Fruit fly (Drosophila melanogaster): ENCODE measurements around the gene CG42460.
A peak's percentile ranks its signal among the peaks of the same experiment; 100 is the strongest.

The CG42460 gene

dm6 chr2L:3356193-3356645 lies 32.1 kb downstream of the CG42460 start (continued):
- TF ChIP-seq Elba2 (GFP tag; optimal IDR thresholded peaks at IDR 0.05) (no peak), Ada2b (GFP tag; IDR thresholded peaks at IDR 0.05) (peak; percentile 39; the same call in 1 of the 2 replicates), Jarid2 (GFP tag; optimal IDR thresholded peaks at IDR 0.05) (no peak), chn (GFP tag; optimal IDR thresholded peaks at IDR 0.05) (no peak), cg (GFP tag; optimal IDR thresholded peaks at IDR 0.05) (peak; percentile 19), CkIIα-i1 (GFP tag; IDR thresholded peaks at IDR 0.05) (no peak), ftz-f1 (GFP tag; optimal IDR thresholded peaks at IDR 0.05) (peak; percentile 96), CG32532 (GFP tag; IDR thresholded peaks at IDR 0.05) (peak; percentile 59), nerfin-1 (tag; optimal IDR thresholded peaks at IDR 0.05) (no peak), lov (optimal IDR thresholded peaks at IDR 0.05) (no peak), lov (GFP tag; IDR thresholded peaks at IDR 0.05) (no peak), CG2116 (GFP tag; optimal IDR thresholded peaks at IDR 0.05) (no peak), Atf-2 (GFP tag; optimal IDR thresholded peaks at IDR 0.05) (no peak), zf30C (GFP tag; optimal IDR thresholded peaks at IDR 0.05) (peak; percentile 52), CG12236 (GFP tag; optimal IDR thresholded peaks at IDR 0.05) (no peak), hkb (optimal IDR thresholded peaks at IDR 0.05) (no peak), hkb (GFP tag; IDR thresholded peaks at IDR 0.05) (no peak), insv (GFP tag; optimal IDR thresholded peaks at IDR 0.05) (no peak), mld (GFP tag; IDR thresholded peaks at IDR 0.05; ENCODE audit: partially characterized antibody) (no peak), CG13287 (GFP tag; IDR thresholded peaks at IDR 0.05; ENCODE audit: partially characterized antibody) (no peak), CG12155 (GFP tag; optimal IDR thresholded peaks at IDR 0.05) (no peak), tx (GFP tag; optimal IDR thresholded peaks at IDR 0.05) (peak; percentile 13), CG32772 (GFP tag; IDR thresholded peaks at IDR 0.05) (0 out of 2 replicates have a peak, but pooled peaks have one; percentile 9), her (GFP tag; optimal IDR thresholded peaks at IDR 0.05) (peak; percentile 14), fd96Cb (tag; optimal IDR thresholded peaks at IDR 0.05) (no peak), sob (GFP tag; IDR thresholded peaks at IDR 0.05) (peak; percentile 68), ac (GFP tag; optimal IDR thresholded peaks at IDR 0.05) (no peak), CG9609 (GFP tag; optimal IDR thresholded peaks at IDR 0.05) (peak; percentile 43), Six4 (GFP tag; optimal IDR thresholded peaks at IDR 0.05) (no peak), CG2202 (tag; optimal IDR thresholded peaks at IDR 0.05) (no peak), CG1832 (GFP tag; optimal IDR thresholded peaks at IDR 0.05) (no peak), CG13123 (GFP tag; optimal IDR thresholded peaks at IDR 0.05) (no peak), CG16863 (GFP tag; optimal IDR thresholded peaks at IDR 0.05) (no peak), Dek (tag; optimal IDR thresholded peaks at IDR 0.05) (peak; percentile 33), Med (GFP tag) (peak; percentile 78), CG10321 (GFP tag; IDR thresholded peaks at IDR 0.05) (no peak), pum (GFP tag; optimal IDR thresholded peaks at IDR 0.05) (peak; percentile 4), Drgx (GFP tag; IDR thresholded peaks at IDR 0.05) (no peak), CG4404 (GFP tag; IDR thresholded peaks at IDR 0.05) (no peak), HLH54F (GFP tag; optimal IDR thresholded peaks at IDR 0.05) (peak; percentile 20), Dref (GFP tag; IDR thresholded peaks at IDR 0.05) (no peak), CG9932 (GFP tag; IDR thresholded peaks at IDR 0.05) (peak; percentile 57), z (GFP tag; IDR thresholded peaks at IDR 0.05) (no peak), rib (GFP tag; IDR thresholded peaks at IDR 0.05) (peak; percentile 61; the same call in 1 of the 2 replicates), sd (tag; optimal IDR thresholded peaks at IDR 0.05) (peak; percentile 28), H2.0 (GFP tag; IDR thresholded peaks at IDR 0.05) (no peak), pzg (GFP tag; optimal IDR thresholded peaks at IDR 0.05) (no peak), CG12391 (tag; optimal IDR thresholded peaks at IDR 0.05) (no peak), CG1024 (GFP tag; IDR thresholded peaks at IDR 0.05) (no peak), Myb (GFP tag; optimal IDR thresholded peaks at IDR 0.05) (peak; percentile 6), mam (GFP tag; optimal IDR thresholded peaks at IDR 0.05) (peak; percentile 38), Nf-YC (tag; optimal IDR thresholded peaks at IDR 0.05) (no peak), dmrt99B (tag; optimal IDR thresholded peaks at IDR 0.05) (no peak)
